Worm (Caenorhabditis elegans): ENCODE measurements around the gene F45H10.5.

DNA sequence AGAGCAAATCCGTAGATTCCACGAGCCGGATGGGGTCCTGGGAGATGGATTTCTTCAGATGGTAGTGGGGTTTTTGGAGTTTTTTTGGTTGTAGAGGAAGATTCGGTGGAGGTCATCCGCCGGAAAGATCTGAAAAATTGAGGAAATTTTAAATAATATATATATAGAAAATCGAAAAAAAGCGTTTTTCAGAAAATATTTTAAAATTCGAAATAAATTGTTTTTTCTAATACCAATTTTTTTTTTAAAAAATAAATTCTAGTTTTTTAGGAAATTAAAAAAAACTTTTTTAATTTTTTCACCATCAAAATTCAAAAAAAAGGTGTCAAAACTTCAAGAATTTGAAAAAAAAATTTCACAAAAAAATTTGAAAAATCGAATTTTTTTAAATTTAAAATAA, 39.3 kb downstream of the F45H10.5 start, which contains the start of the genes noa-1 and Y48E1B.17:
- TF ChIP-seq unc-130 (tag; optimal IDR thresholded peaks at IDR 0.05) (no peak), mep-1 (tag; optimal IDR thresholded peaks at IDR 0.05) (no peak), egl-27 (tag; optimal IDR thresholded peaks at IDR 0.05) (no peak), nhr-77 (tag; optimal IDR thresholded peaks at IDR 0.05) (no peak)
